Worm (Caenorhabditis elegans) whole organism, L4/young adult: ENCODE measurements around the gene E02H1.6.

Experiments
- dao-5 ChIP-seq: sonication (generic microtip); optimal IDR thresholded peaks from 2 replicates; lab custom pipeline; 2016; ENCODE audit warnings: missing genotype, missing genetic modification characterization, moderate library complexity, missing compliant biosample characterization
- him-1 ChIP-seq: sonication (generic microtip); optimal IDR thresholded peaks from 2 replicates; lab custom pipeline; 2016; ENCODE audit warnings: missing genotype, missing genetic modification reagents, missing genetic modification characterization, missing compliant biosample characterization

ce11 chrII:9553179-9553578 lies 43.3 kb upstream of the E02H1.6 start, which contains the start of gene F35H8.1:
- TF ChIP-seq him-1 (tag; lab: Kevin White, UChicago) (no peak), dao-5 (tag; lab: Kevin White, UChicago) (no peak)
